Worm (Caenorhabditis elegans) whole organism, L2 larva: ENCODE data around the gene F21D5.5.

Experiments
- C34F6.9 ChIP-seq: fragments of 150-350 bp; optimal IDR thresholded peaks from 2 replicates; lab custom pipeline; 2014; ENCODE audit warnings: missing biosample characterization, missing genetic modification characterization
- F13H6.1 ChIP-seq: sonication (generic microtip); optimal IDR thresholded peaks from 2 replicates; lab custom pipeline; 2016; ENCODE audit warnings: missing genetic modification characterization, missing compliant biosample characterization
- R02D3.7 ChIP-seq: fragments of 150-350 bp; optimal IDR thresholded peaks from 2 replicates; lab custom pipeline; 2014; ENCODE audit warnings: missing biosample characterization, missing genetic modification characterization
- Y55F3AM.14 ChIP-seq: fragments of 200-800 bp; sonication (Bioruptor generic); optimal IDR thresholded peaks from 2 replicates; lab custom pipeline; 2018; ENCODE audit warnings: mild to moderate bottlenecking, missing genetic modification characterization, missing compliant biosample characterization
- ZK546.5 ChIP-seq: sonication (generic microtip); optimal IDR thresholded peaks from 2 replicates; lab custom pipeline; 2017; ENCODE audit warnings: missing biosample characterization, missing genetic modification characterization
- alr-1 ChIP-seq: fragments of 150-350 bp; optimal IDR thresholded peaks from 2 replicates; lab custom pipeline; 2014; ENCODE audit warnings: missing biosample characterization, missing genetic modification characterization
- blmp-1 ChIP-seq: sonication (generic microtip); optimal IDR thresholded peaks from 2 replicates; lab custom pipeline; 2017; ENCODE audit warnings: missing genetic modification characterization, mild to moderate bottlenecking, missing compliant biosample characterization, antibody characterized with exemption, moderate library complexity; ENCODE audit not compliant: insufficient read depth
- ceh-16 ChIP-seq: fragments of 150-350 bp; optimal IDR thresholded peaks from 2 replicates; lab custom pipeline; 2014; ENCODE audit warnings: missing biosample characterization, missing genetic modification characterization
- ceh-82 ChIP-seq: fragments of 150-350 bp; optimal IDR thresholded peaks from 2 replicates; lab custom pipeline; 2014; ENCODE audit warnings: missing biosample characterization, missing genetic modification characterization
- crh-2 ChIP-seq: sonication (generic microtip); optimal IDR thresholded peaks from 2 replicates; lab custom pipeline; 2017; ENCODE audit warnings: missing biosample characterization, missing genetic modification characterization
- dmd-4 ChIP-seq: sonication (generic microtip); optimal IDR thresholded peaks from 2 replicates; lab custom pipeline; 2017; ENCODE audit warnings: missing biosample characterization, missing genetic modification characterization
- elt-1 ChIP-seq: fragments of 150-350 bp; optimal IDR thresholded peaks from 2 replicates; lab custom pipeline; 2014; ENCODE audit warnings: missing biosample characterization, missing genetic modification characterization
- elt-3 ChIP-seq: sonication (generic microtip); optimal IDR thresholded peaks from 2 replicates; lab custom pipeline; 2017; ENCODE audit warnings: missing biosample characterization, missing genetic modification characterization
- fos-1 ChIP-seq: fragments of 150-350 bp; optimal IDR thresholded peaks from 2 replicates; lab custom pipeline; 2014; ENCODE audit warnings: missing biosample characterization, missing genetic modification characterization
- lin-11 ChIP-seq: fragments of 150-350 bp; sonication (generic microtip); optimal IDR thresholded peaks from 2 replicates; lab custom pipeline; 2014; ENCODE audit warnings: missing biosample characterization, missing genetic modification characterization, inconsistent platforms, mixed read lengths
- lin-13 ChIP-seq: fragments of 150-350 bp; optimal IDR thresholded peaks from 2 replicates; lab custom pipeline; 2014; ENCODE audit warnings: missing biosample characterization, missing genetic modification reagents, missing genetic modification characterization
- lsy-2 ChIP-seq, 2 experiments: fragments of 150-350 bp in 1 of 2; sonication (generic microtip) in 1 of 2; optimal IDR thresholded peaks; 2 replicates each; lab custom pipeline; 2014 to 2017; ENCODE audit warnings: missing biosample characterization in 2 of 2, missing genetic modification characterization in 2 of 2
- mab-5 ChIP-seq: fragments of 150-350 bp; optimal IDR thresholded peaks from 2 replicates; lab custom pipeline; 2014; ENCODE audit warnings: missing biosample characterization, missing genetic modification characterization
- mbf-1 ChIP-seq: sonication (generic microtip); optimal IDR thresholded peaks from 2 replicates; lab custom pipeline; 2017; ENCODE audit warnings: missing biosample characterization, missing genetic modification characterization
- nhr-10 ChIP-seq: sonication (generic microtip); optimal IDR thresholded peaks from 2 replicates; lab custom pipeline; 2017; ENCODE audit warnings: missing biosample characterization, missing genetic modification characterization
- nhr-12 ChIP-seq: fragments of 150-350 bp; optimal IDR thresholded peaks from 2 replicates; lab custom pipeline; 2014; ENCODE audit warnings: missing biosample characterization, missing genetic modification characterization
- nhr-129 ChIP-seq: fragments of 150-350 bp; optimal IDR thresholded peaks from 2 replicates; lab custom pipeline; 2014; ENCODE audit warnings: missing biosample characterization, missing genetic modification characterization
- nhr-23 ChIP-seq: fragments of 150-350 bp; optimal IDR thresholded peaks from 2 replicates; lab custom pipeline; 2014; ENCODE audit warnings: missing biosample characterization, missing genetic modification reagents, missing genetic modification characterization
- nhr-237 ChIP-seq: fragments of 150-350 bp; optimal IDR thresholded peaks from 2 replicates; lab custom pipeline; 2014; ENCODE audit warnings: missing biosample characterization, missing genetic modification characterization
- nhr-6 ChIP-seq: fragments of 150-350 bp; optimal IDR thresholded peaks from 2 replicates; lab custom pipeline; 2014; ENCODE audit warnings: missing biosample characterization, missing genetic modification characterization
- nhr-77 ChIP-seq: fragments of 150-350 bp; optimal IDR thresholded peaks from 2 replicates; lab custom pipeline; 2014; ENCODE audit warnings: missing biosample characterization, missing genetic modification characterization
- peb-1 ChIP-seq: fragments of 150-350 bp; optimal IDR thresholded peaks from 2 replicates; lab custom pipeline; 2014; ENCODE audit warnings: missing biosample characterization, missing genetic modification characterization
- sem-4 ChIP-seq: fragments of 150-350 bp; optimal IDR thresholded peaks from 2 replicates; lab custom pipeline; 2014; ENCODE audit warnings: missing biosample characterization, missing genetic modification reagents, missing genetic modification characterization
- skn-1 ChIP-seq: sonication (generic microtip); optimal IDR thresholded peaks from 2 replicates; lab custom pipeline; 2017; ENCODE audit warnings: missing biosample characterization, missing genetic modification characterization
- sma-3 ChIP-seq: sonication (generic microtip); optimal IDR thresholded peaks from 2 replicates; lab custom pipeline; 2016; ENCODE audit warnings: missing genetic modification reagents, missing genetic modification characterization, missing compliant biosample characterization
- sma-9 ChIP-seq, 2 experiments: fragments of 150-350 bp in 1 of 2; sonication (generic microtip) in 1 of 2; optimal IDR thresholded peaks; 2 replicates each; lab custom pipeline; 2014 to 2016; ENCODE audit warnings: missing genetic modification characterization in 2 of 2, mild to moderate bottlenecking in 1 of 2, missing biosample characterization in 1 of 2, missing compliant biosample characterization in 1 of 2, missing genetic modification reagents in 1 of 2, moderate library complexity in 1 of 2
- snpc-4 ChIP-seq: fragments of 150-350 bp; optimal IDR thresholded peaks from 2 replicates; lab custom pipeline; 2014; ENCODE audit warnings: missing biosample characterization, missing genetic modification characterization
- unc-39 ChIP-seq: fragments of 150-350 bp; optimal IDR thresholded peaks from 2 replicates; lab custom pipeline; 2014; ENCODE audit warnings: missing biosample characterization, missing genetic modification characterization
- unc-55 ChIP-seq: fragments of 150-350 bp; sonication (generic microtip); optimal IDR thresholded peaks from 3 replicates; lab custom pipeline; 2014; ENCODE audit warnings: missing biosample characterization, missing genetic modification reagents, missing genetic modification characterization
- unc-62 ChIP-seq: fragments of 150-350 bp; optimal IDR thresholded peaks from 2 replicates; lab custom pipeline; 2014; ENCODE audit warnings: missing biosample characterization, missing genetic modification reagents, missing genetic modification characterization
- zag-1 ChIP-seq: fragments of 150-350 bp; optimal IDR thresholded peaks from 2 replicates; lab custom pipeline; 2014; ENCODE audit warnings: missing biosample characterization, missing genetic modification characterization
- ztf-1 ChIP-seq: fragments of 200-800 bp; sonication (Bioruptor generic); conservative IDR thresholded peaks from 2 replicates; pipeline ENCODE4 v1.3.6; 2022; ENCODE audit warnings: missing genetic modification characterization, missing compliant biosample characterization
- ztf-11 ChIP-seq: sonication (generic microtip); optimal IDR thresholded peaks from 2 replicates; lab custom pipeline; 2017; ENCODE audit warnings: missing biosample characterization, missing genetic modification characterization
- ztf-4 ChIP-seq: fragments of 150-350 bp; optimal IDR thresholded peaks from 2 replicates; lab custom pipeline; 2014; ENCODE audit warnings: missing biosample characterization, missing genetic modification characterization

F21D5.5 gene

ce11 chrIV:8778045-8778444 is 38.9 kb upstream of the F21D5.5 start, which contains the start of gene C33D9.6:
Gene C33D9.6 (minus strand): TSS chrIV:8778145.
- no peak for TF ChIP-seq Y55F3AM.14 (GFP tag; lab: Kevin White, UChicago)
- no peak for TF ChIP-seq ztf-4 (tag; lab: Kevin White, UChicago)
- TF ChIP-seq nhr-129 (tag; lab: Kevin White, UChicago) = no peak
- TF ChIP-seq F13H6.1 = no peak
- TF ChIP-seq ztf-1 (GFP tag; lab: Robert Waterston, UW) = no peak
- no peak for TF ChIP-seq lin-13
- no peak for TF ChIP-seq zag-1 (tag; lab: Kevin White, UChicago)
- no peak for TF ChIP-seq nhr-12
- TF ChIP-seq sma-3 = no peak
- TF ChIP-seq lsy-2 (tag; optimal IDR thresholded peaks at IDR 0.05; lab: Kevin White, UChicago) = no peak
- TF ChIP-seq nhr-237 (tag; lab: Kevin White, UChicago) = no peak
- TF ChIP-seq elt-1 (tag; lab: Kevin White, UChicago) = no peak
- TF ChIP-seq nhr-77 (tag; lab: Kevin White, UChicago) = no peak
- no peak for TF ChIP-seq unc-62 (GFP tag; lab: Kevin White, UChicago)
- no peak for TF ChIP-seq ceh-16 (tag; lab: Kevin White, UChicago)
- no peak for TF ChIP-seq skn-1 (tag; lab: Kevin White, UChicago)
- no peak for TF ChIP-seq alr-1 (tag; lab: Kevin White, UChicago)
- no peak for TF ChIP-seq ZK546.5 (tag; lab: Kevin White, UChicago)
- no peak for TF ChIP-seq blmp-1
- TF ChIP-seq sem-4 = no peak

ce11 chrIV:8772800-8773256 is 33.6 kb upstream of the F21D5.5 start, which contains the start of gene F20C5.6:
Gene F20C5.6 (minus strand): TSS chrIV:8773206.
- TF ChIP-seq nhr-23 (tag; lab: Kevin White, UChicago) (no peak), ztf-11 (tag; lab: Kevin White, UChicago) (no peak), dmd-4 (tag; lab: Kevin White, UChicago) (no peak), peb-1 (tag; lab: Kevin White, UChicago) (no peak), mbf-1 (tag; lab: Kevin White, UChicago) (no peak), sma-3 (no peak), nhr-6 (tag; lab: Kevin White, UChicago) (no peak), unc-39 (tag; lab: Kevin White, UChicago) (no peak), ceh-16 (tag; lab: Kevin White, UChicago) (no peak)

- TF ChIP-seq blmp-1 (no peak), mab-5 (tag; lab: Kevin White, UChicago) (no peak), lsy-2 (tag; optimal IDR thresholded peaks at IDR 0.05; lab: Kevin White, UChicago) (no peak), ceh-82 (no peak), unc-62 (GFP tag; lab: Kevin White, UChicago) (no peak), R02D3.7 (no peak), Y55F3AM.14 (GFP tag; lab: Kevin White, UChicago) (no peak), C34F6.9 (no peak), nhr-237 (tag; lab: Kevin White, UChicago) (no peak), nhr-10 (tag; lab: Kevin White, UChicago) (no peak), skn-1 (tag; lab: Kevin White, UChicago) (no peak)
These were observed 30.3 kb upstream of the F21D5.5 start, which contains the start of gene F20C5.5 for ce11 chrIV:8769539-8769938. Gene F20C5.5 (minus strand): TSS chrIV:8769639.

- TF ChIP-seq Y55F3AM.14 (GFP tag; lab: Kevin White, UChicago) (no peak), elt-3 (tag; lab: Kevin White, UChicago) (no peak), crh-2 (no peak), nhr-237 (tag; lab: Kevin White, UChicago) (no peak), snpc-4 (tag; lab: Kevin White, UChicago) (no peak), blmp-1 (no peak), R02D3.7 (no peak), ztf-11 (tag; lab: Kevin White, UChicago) (no peak), unc-55 (GFP tag; lab: Kevin White, UChicago) (no peak), nhr-6 (tag; lab: Kevin White, UChicago) (no peak)
These were observed 25.4 kb upstream of the F21D5.5 start, which contains the start of gene cdc-50.B for ce11 chrIV:8764567-8764966. Gene cdc-50.B (plus strand): TSS chrIV:8764867.

- TF ChIP-seq sma-3 = no peak
- TF ChIP-seq lin-13 = peak; percentile 43
- no peak for TF ChIP-seq fos-1 (tag; lab: Kevin White, UChicago)
- TF ChIP-seq sem-4 = peak; percentile 50
- TF ChIP-seq mab-5 (tag; lab: Kevin White, UChicago) = peak; percentile 0
- TF ChIP-seq alr-1 (tag; lab: Kevin White, UChicago) = no peak
- no peak for TF ChIP-seq skn-1 (tag; lab: Kevin White, UChicago)
- TF ChIP-seq nhr-23 (tag; lab: Kevin White, UChicago) = no peak
- peak; percentile 84 for TF ChIP-seq C34F6.9
- TF ChIP-seq nhr-6 (tag; lab: Kevin White, UChicago) = peak; percentile 76
- peak; percentile 93 for TF ChIP-seq unc-55 (GFP tag; lab: Kevin White, UChicago)
- TF ChIP-seq ceh-16 (tag; lab: Kevin White, UChicago) = no peak
- no peak for TF ChIP-seq nhr-237 (tag; lab: Kevin White, UChicago)
- peak; percentile 49 for TF ChIP-seq zag-1 (tag; lab: Kevin White, UChicago)
- peak; percentile 49 for TF ChIP-seq F13H6.1
- peak; percentile 40 to 71 for TF ChIP-seq lsy-2 (tag; optimal IDR thresholded peaks at IDR 0.05; lab: Kevin White, UChicago)
- no peak for TF ChIP-seq mbf-1 (tag; lab: Kevin White, UChicago)
- no peak for TF ChIP-seq lin-11
- peak; percentile 66 for TF ChIP-seq nhr-129 (tag; lab: Kevin White, UChicago)
- peak; percentile 62 for TF ChIP-seq sma-9 (GFP tag; optimal IDR thresholded peaks at IDR 0.05; lab: Kevin White, UChicago)
- no peak for TF ChIP-seq sma-9 (tag; optimal IDR thresholded peaks at IDR 0.05; lab: Kevin White, UChicago)
These were observed 23.3 kb upstream of the F21D5.5 start for ce11 chrIV:8762471-8762870.
